Fruit fly (Drosophila melanogaster) whole organism, embryonic: ENCODE results near the gene CG4783.

Experiments
- Adf1 ChIP-seq: fragments of 200-800 bp; sonication (Bioruptor generic); IDR thresholded peaks from 2 replicates; pipeline ENCODE4 v1.3.6; 2022; ENCODE audit warnings: missing biosample characterization, missing genetic modification characterization
- Blimp-1 ChIP-seq: fragments of 200-800 bp; sonication (Bioruptor generic); optimal IDR thresholded peaks from 3 replicates; lab custom pipeline; 2018; ENCODE audit warnings: missing biosample characterization, missing genetic modification characterization, mild to moderate bottlenecking, moderate library complexity, missing genetic modification reagents
- CG10366 ChIP-seq: fragments of 200-800 bp; sonication (Bioruptor generic); IDR thresholded peaks from 2 replicates; pipeline ENCODE4 v1.3.6; 2022; ENCODE audit warnings: missing biosample characterization, missing genetic modification characterization
- CG10979 ChIP-seq: fragments of 200-800 bp; sonication (Bioruptor generic); optimal IDR thresholded peaks from 2 replicates; lab custom pipeline; 2018; ENCODE audit warnings: missing biosample characterization, mild to moderate bottlenecking, missing genetic modification characterization, moderate library complexity
- CG1647 ChIP-seq: fragments of 200-800 bp; sonication (Bioruptor generic); optimal IDR thresholded peaks from 3 replicates; lab custom pipeline; 2016; ENCODE audit warnings: missing biosample characterization, missing genetic modification characterization
- CG17829 ChIP-seq: fragments of 200-800 bp; optimal IDR thresholded peaks from 2 replicates; lab custom pipeline; 2019; ENCODE audit warnings: missing biosample characterization, mild to moderate bottlenecking, missing genetic modification characterization, moderate library complexity
- CG2199 ChIP-seq: fragments of 200-800 bp; sonication (Bioruptor generic); IDR thresholded peaks from 3 replicates; pipeline ENCODE4 v1.3.6; 2022; ENCODE audit warnings: missing biosample characterization, missing genetic modification characterization
- CG2889 ChIP-seq: fragments of 200-800 bp; sonication (Bioruptor generic); IDR thresholded peaks from 3 replicates; pipeline ENCODE4 v1.3.6; 2022; ENCODE audit warnings: missing biosample characterization, missing genetic modification characterization
- CG31224 ChIP-seq: fragments of 200-800 bp; sonication (Bioruptor generic); IDR thresholded peaks from 2 replicates; pipeline ENCODE4 v1.3.6; 2022; ENCODE audit warnings: missing biosample characterization, missing genetic modification characterization
- CG31365 ChIP-seq: fragments of 200-800 bp; sonication (Bioruptor generic); optimal IDR thresholded peaks from 2 replicates; lab custom pipeline; 2018; ENCODE audit warnings: missing biosample characterization, mild to moderate bottlenecking, missing genetic modification characterization
- CG32772 ChIP-seq: fragments of 200-800 bp; sonication (Bioruptor generic); IDR thresholded peaks from 2 replicates; pipeline ENCODE4 v1.3.6; 2022; ENCODE audit warnings: missing biosample characterization, missing genetic modification characterization
- CG3281 ChIP-seq: fragments of 200-800 bp; sonication (Bioruptor generic); optimal IDR thresholded peaks from 3 replicates; lab custom pipeline; 2017; ENCODE audit warnings: missing biosample characterization, mild to moderate bottlenecking, missing genetic modification characterization
- CG34376 ChIP-seq: fragments of 200-800 bp; sonication (Bioruptor generic); optimal IDR thresholded peaks from 2 replicates; lab custom pipeline; 2018; ENCODE audit warnings: missing biosample characterization, mild to moderate bottlenecking, missing genetic modification characterization
- CG4360 ChIP-seq: fragments of 200-800 bp; sonication (Bioruptor generic); IDR thresholded peaks from 2 replicates; pipeline ENCODE4 v1.3.6; 2022; ENCODE audit warnings: missing biosample characterization, missing genetic modification characterization
- CG4707 ChIP-seq: fragments of 200-800 bp; sonication (Bioruptor generic); optimal IDR thresholded peaks from 2 replicates; lab custom pipeline; 2018; ENCODE audit warnings: missing biosample characterization, mild to moderate bottlenecking, missing genetic modification characterization, moderate library complexity
- CG4820 ChIP-seq: fragments of 200-800 bp; sonication (Bioruptor generic); optimal IDR thresholded peaks from 3 replicates; lab custom pipeline; 2016; ENCODE audit warnings: missing biosample characterization, missing genetic modification characterization
- CG6254 ChIP-seq: fragments of 200-800 bp; sonication (Bioruptor generic); optimal IDR thresholded peaks from 3 replicates; lab custom pipeline; 2017; ENCODE audit warnings: mild to moderate bottlenecking, missing biosample characterization, missing genetic modification reagents, missing genetic modification characterization
- CG7745 ChIP-seq: fragments of 200-800 bp; sonication (Bioruptor generic); optimal IDR thresholded peaks from 2 replicates; lab custom pipeline; 2018; ENCODE audit warnings: missing biosample characterization, mild to moderate bottlenecking, missing genetic modification characterization, moderate library complexity
- CG8281 ChIP-seq: fragments of 200-800 bp; sonication (Bioruptor generic); optimal IDR thresholded peaks from 2 replicates; lab custom pipeline; 2018; ENCODE audit warnings: missing biosample characterization, mild to moderate bottlenecking, missing genetic modification characterization, moderate library complexity
- Dip3 ChIP-seq: fragments of 200-800 bp; sonication (Bioruptor generic); optimal IDR thresholded peaks from 3 replicates; lab custom pipeline; 2016; ENCODE audit warnings: missing biosample characterization, missing genetic modification characterization
- Dp ChIP-seq: fragments of 200-800 bp; sonication (Bioruptor generic); optimal IDR thresholded peaks from 2 replicates; lab custom pipeline; 2018; ENCODE audit warnings: missing biosample characterization, mild to moderate bottlenecking, missing genetic modification characterization, moderate library complexity
- Ets65A ChIP-seq: fragments of 200-800 bp; sonication (Bioruptor generic); peaks from one replicate; lab custom pipeline; 2016; ENCODE audit warnings: missing biosample characterization, missing genetic modification characterization
- Fer1 ChIP-seq: fragments of 200-800 bp; sonication (Bioruptor generic); optimal IDR thresholded peaks from 2 replicates; lab custom pipeline; 2017; ENCODE audit warnings: missing biosample characterization, mild to moderate bottlenecking, missing genetic modification characterization
- Pdp1 ChIP-seq, 2 experiments: fragments of 200-800 bp; sonication (Bioruptor generic); optimal IDR thresholded peaks; 3 replicates each; lab custom pipeline; 2016; ENCODE audit warnings: missing biosample characterization in 2 of 2, missing genetic modification characterization in 2 of 2, mild to moderate bottlenecking in 1 of 2, moderate library complexity in 1 of 2
- Poxn ChIP-seq: fragments of 200-800 bp; sonication (Bioruptor generic); IDR thresholded peaks from 2 replicates; pipeline ENCODE4 v1.3.6; 2022; ENCODE audit warnings: missing biosample characterization, missing genetic modification characterization
- Sox102F ChIP-seq: fragments of 200-800 bp; sonication (Bioruptor generic); optimal IDR thresholded peaks from 2 replicates; lab custom pipeline; 2018; ENCODE audit warnings: missing biosample characterization, mild to moderate bottlenecking, missing genetic modification characterization, moderate library complexity
- Tbp ChIP-seq: fragments of >200 bp; optimal IDR thresholded peaks from 2 replicates; lab custom pipeline; 2018; ENCODE audit warnings: missing biosample characterization, missing genetic modification characterization
- abd-A ChIP-seq: fragments of 200-800 bp; sonication (Bioruptor generic); optimal IDR thresholded peaks from 3 replicates; lab custom pipeline; 2019; ENCODE audit warnings: missing biosample characterization, mild to moderate bottlenecking, missing genetic modification characterization, moderate library complexity
- crp ChIP-seq, 2 experiments: fragments of 200-800 bp; sonication (Bioruptor generic); optimal IDR thresholded peaks; 2 replicates in 1 of 2; 3 replicates in 1 of 2; lab custom pipeline; 2017; ENCODE audit warnings: missing biosample characterization in 2 of 2, missing genetic modification characterization in 2 of 2, mild to moderate bottlenecking in 1 of 2, moderate library complexity in 1 of 2
- dimm ChIP-seq: fragments of 200-800 bp; sonication (Bioruptor generic); IDR thresholded peaks from 2 replicates; pipeline ENCODE4 v1.3.6; 2022; ENCODE audit warnings: missing biosample characterization, missing genetic modification characterization
- dpn ChIP-seq, 2 experiments: fragments of 200-800 bp; sonication (Bioruptor generic); optimal IDR thresholded peaks; 3 replicates each; lab custom pipeline; 2016; ENCODE audit warnings: missing biosample characterization in 2 of 2, missing genetic modification characterization in 2 of 2
- emc ChIP-seq: fragments of 200-800 bp; sonication (Bioruptor generic); optimal IDR thresholded peaks from 2 replicates; lab custom pipeline; 2016; ENCODE audit warnings: missing biosample characterization, missing genetic modification characterization
- ems ChIP-seq: fragments of 200-800 bp; sonication (Bioruptor generic); optimal IDR thresholded peaks from 3 replicates; lab custom pipeline; 2016; ENCODE audit warnings: missing biosample characterization, missing genetic modification characterization
- fu2 ChIP-seq: fragments of 200-800 bp; sonication (Bioruptor generic); optimal IDR thresholded peaks from 2 replicates; lab custom pipeline; 2016; ENCODE audit warnings: missing biosample characterization, missing genetic modification characterization
- ham ChIP-seq: fragments of 200-800 bp; sonication (Bioruptor generic); IDR thresholded peaks from 2 replicates; pipeline ENCODE4 v1.3.6; 2022; ENCODE audit warnings: missing biosample characterization, missing genetic modification characterization
- lilli ChIP-seq: fragments of 200-800 bp; sonication (Bioruptor generic); optimal IDR thresholded peaks from 3 replicates; lab custom pipeline; 2016; ENCODE audit warnings: missing biosample characterization, missing genetic modification characterization
- lola ChIP-seq, 3 experiments: fragments of >200 bp in 2 of 3; fragments of 200-800 bp in 1 of 3; sonication (Bioruptor generic) in 1 of 3; optimal IDR thresholded peaks; 2 replicates each; lab custom pipeline; 2017 to 2019; ENCODE audit warnings: missing biosample characterization in 3 of 3, missing genetic modification characterization in 3 of 3, mild to moderate bottlenecking in 1 of 3, moderate library complexity in 1 of 3
- lov ChIP-seq, 2 experiments: fragments of 200-800 bp in 1 of 2; fragments of >200 bp in 1 of 2; sonication (Bioruptor generic) in 1 of 2; IDR thresholded peaks in 1 of 2; optimal IDR thresholded peaks in 1 of 2; 2 replicates in 1 of 2; 3 replicates in 1 of 2; pipeline versions ENCODE4 v1.3.6 to Lab custom; 2017 to 2022; ENCODE audit warnings: missing biosample characterization in 1 of 2, missing genetic modification characterization in 1 of 2
- nerfin-1 ChIP-seq: fragments of 200-800 bp; sonication (Bioruptor generic); optimal IDR thresholded peaks from 3 replicates; lab custom pipeline; 2019; ENCODE audit warnings: missing biosample characterization, mild to moderate bottlenecking, missing genetic modification characterization, moderate library complexity
- salm ChIP-seq: fragments of 200-800 bp; sonication (Bioruptor generic); optimal IDR thresholded peaks from 2 replicates; lab custom pipeline; 2018; ENCODE audit warnings: missing biosample characterization, mild to moderate bottlenecking, missing genetic modification characterization
- sim ChIP-seq: fragments of 200-800 bp; sonication (Bioruptor generic); IDR thresholded peaks from 2 replicates; pipeline ENCODE4 v1.3.6; 2022; ENCODE audit warnings: missing biosample characterization, missing genetic modification characterization
- sqz ChIP-seq: fragments of 200-800 bp; sonication (Bioruptor generic); optimal IDR thresholded peaks from 3 replicates; lab custom pipeline; 2018; ENCODE audit warnings: missing biosample characterization, mild to moderate bottlenecking, missing genetic modification characterization
- sr ChIP-seq: fragments of 200-800 bp; sonication (Bioruptor generic); IDR thresholded peaks from 3 replicates; pipeline ENCODE4 v1.3.6; 2022; ENCODE audit warnings: missing biosample characterization, missing genetic modification characterization
- usp ChIP-seq: fragments of >200 bp; optimal IDR thresholded peaks from 2 replicates; lab custom pipeline; 2017; ENCODE audit warnings: missing biosample characterization, missing genetic modification characterization
- wdn ChIP-seq: fragments of 200-800 bp; sonication (Bioruptor generic); IDR thresholded peaks from 2 replicates; pipeline ENCODE4 v1.3.6; 2022; ENCODE audit warnings: missing biosample characterization, missing genetic modification characterization
- wek ChIP-seq: fragments of 200-800 bp; sonication (Bioruptor generic); optimal IDR thresholded peaks from 3 replicates; lab custom pipeline; 2018; ENCODE audit warnings: missing biosample characterization, mild to moderate bottlenecking, missing genetic modification characterization, moderate library complexity
- zen ChIP-seq: fragments of 200-800 bp; sonication (Bioruptor generic); optimal IDR thresholded peaks from 3 replicates; lab custom pipeline; 2018; ENCODE audit warnings: missing biosample characterization, mild to moderate bottlenecking, missing genetic modification characterization, moderate library complexity
- zen2 ChIP-seq: fragments of 200-800 bp; sonication (Bioruptor generic); IDR thresholded peaks from 3 replicates; pipeline ENCODE4 v1.3.6; 2022; ENCODE audit warnings: missing biosample characterization, missing genetic modification characterization; ENCODE audit not compliant: partially characterized antibody
- zf30C ChIP-seq: fragments of 200-800 bp; sonication (Bioruptor generic); optimal IDR thresholded peaks from 3 replicates; lab custom pipeline; 2018; ENCODE audit warnings: missing biosample characterization, mild to moderate bottlenecking, missing genetic modification characterization

Gene CG4783

dm6 chr3R:19905932-19906439 is 42.3 kb upstream of the CG4783 start (continued):
- TF ChIP-seq CG32772 (peak; percentile 81), dimm (GFP tag; lab: Robert Waterston, UW) (peak; percentile 31; the same call in 1 of the 2 replicates), Tbp (GFP tag; lab: Kevin White, UChicago) (no peak), dpn (GFP tag; optimal IDR thresholded peaks at IDR 0.05; lab: Kevin White, UChicago) (peak; percentile 71 to 89), CG4820 (GFP tag; lab: Kevin White, UChicago) (peak; percentile 49), zf30C (GFP tag; lab: Kevin White, UChicago) (no peak), CG2889 (peak; percentile 48; the same call in 2 of the 3 replicates), usp (no peak), CG6254 (GFP tag; lab: Kevin White, UChicago) (peak; percentile 74), Blimp-1 (GFP tag; lab: Kevin White, UChicago) (peak; percentile 67), CG7745 (tag; lab: Kevin White, UChicago) (no peak), abd-A (peak; percentile 58), sqz (GFP tag; lab: Kevin White, UChicago) (peak; percentile 14), Dip3 (GFP tag; lab: Kevin White, UChicago) (peak; percentile 86), CG17829 (peak; percentile 74), CG31224 (GFP tag; lab: Robert Waterston, UW) (peak; percentile 80), sr (GFP tag; lab: Robert Waterston, UW) (peak; percentile 63; the same call in 2 of the 3 replicates), CG8281 (tag; lab: Kevin White, UChicago) (peak; percentile 46), CG3281 (GFP tag; lab: Kevin White, UChicago) (peak; percentile 79), crp (GFP tag; optimal IDR thresholded peaks at IDR 0.05; lab: Kevin White, UChicago) (peak in 1 of 2 experiments; percentile 41), CG10979 (tag; lab: Kevin White, UChicago) (peak; percentile 62), wdn (GFP tag; lab: Robert Waterston, UW) (peak; percentile 79), Dp (GFP tag; lab: Kevin White, UChicago) (no peak), CG2199 (GFP tag; lab: Robert Waterston, UW) (peak; percentile 87), CG34376 (GFP tag; lab: Kevin White, UChicago) (peak; percentile 44), ems (GFP tag; lab: Kevin White, UChicago) (peak; percentile 79), nerfin-1 (tag; lab: Kevin White, UChicago) (peak; percentile 48), CG1647 (GFP tag; lab: Kevin White, UChicago) (peak; percentile 75), wek (no peak), Sox102F (GFP tag; lab: Kevin White, UChicago) (peak; percentile 81), Fer1 (GFP tag; lab: Kevin White, UChicago) (peak; percentile 90), lilli (GFP tag; lab: Kevin White, UChicago) (peak; percentile 91), ham (GFP tag; lab: Robert Waterston, UW) (peak; percentile 53; the same call in 1 of the 2 replicates), Poxn (GFP tag; lab: Robert Waterston, UW) (no peak), Ets65A (GFP tag; lab: Kevin White, UChicago) (peak; percentile 97), emc (peak; percentile 4), CG4360 (GFP tag; lab: Robert Waterston, UW) (no peak), zen (tag; lab: Kevin White, UChicago) (peak; percentile 41), CG10366 (GFP tag; lab: Robert Waterston, UW) (peak; percentile 83), sim (GFP tag; lab: Robert Waterston, UW) (peak; percentile 61), lola (GFP tag; optimal IDR thresholded peaks at IDR 0.05; lab: Kevin White, UChicago) (peak in 1 of 3 experiments; percentile 38), lov (optimal IDR thresholded peaks at IDR 0.05; lab: Kevin White, UChicago) (no peak), lov (GFP tag; IDR thresholded peaks at IDR 0.05; lab: Robert Waterston, UW) (0 out of 3 replicates have a peak, but pooled peaks have one; percentile 56), Adf1 (GFP tag; lab: Robert Waterston, UW) (peak; percentile 64), Pdp1 (GFP tag; optimal IDR thresholded peaks at IDR 0.05; lab: Kevin White, UChicago) (peak; percentile 65 to 74), CG4707 (GFP tag; lab: Kevin White, UChicago) (peak; percentile 98), CG31365 (tag; lab: Kevin White, UChicago) (peak; percentile 18), fu2 (GFP tag; lab: Kevin White, UChicago) (peak; percentile 83), zen2 (GFP tag; lab: Robert Waterston, UW) (no peak), salm (no peak)
